Worm (Caenorhabditis elegans): ENCODE data around the gene gcy-11.

Gene gcy-11

DNA sequence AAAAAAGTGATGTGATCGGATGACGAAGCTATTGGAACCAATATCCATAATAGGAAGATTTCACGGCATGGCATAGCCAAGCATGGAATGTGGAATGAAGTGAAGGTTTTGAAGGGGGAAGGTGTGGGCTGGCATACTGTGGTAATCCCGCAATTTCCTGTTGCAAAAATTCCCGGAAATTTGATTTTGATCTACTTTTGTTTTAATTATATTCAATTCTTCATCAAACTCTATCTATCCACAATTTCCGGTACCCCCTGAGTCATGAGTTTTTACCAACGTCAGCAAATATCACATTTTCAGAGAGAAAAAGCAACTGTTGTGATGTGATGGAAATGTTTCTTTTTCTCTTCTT is at the start of gene gcy-11:
TSS of gene gcy-11 (minus strand) at position 101 of the 355 bp plus-strand sequence.
- no peak for TF ChIP-seq irx-1 (tag; optimal IDR thresholded peaks at IDR 0.05)
- TF ChIP-seq nhr-77 (tag; optimal IDR thresholded peaks at IDR 0.05), result no peak
- no peak for TF ChIP-seq nhr-20 (tag; optimal IDR thresholded peaks at IDR 0.05)
- no peak for TF ChIP-seq fos-1 (tag; optimal IDR thresholded peaks at IDR 0.05)
- TF ChIP-seq nhr-84 (tag; optimal IDR thresholded peaks at IDR 0.05), result no peak
- no peak for TF ChIP-seq tlp-1 (tag; optimal IDR thresholded peaks at IDR 0.05)
- no peak for TF ChIP-seq unc-130 (tag; optimal IDR thresholded peaks at IDR 0.05)
- no peak for TF ChIP-seq lin-13 (GFP tag; optimal IDR thresholded peaks at IDR 0.05)
- no peak for TF ChIP-seq egl-13 (tag; optimal IDR thresholded peaks at IDR 0.05)
- no peak for TF ChIP-seq mef-2 (tag; optimal IDR thresholded peaks at IDR 0.05)
- no peak for TF ChIP-seq dsc-1 (tag; optimal IDR thresholded peaks at IDR 0.05)
- no peak for TF ChIP-seq efl-3 (GFP tag; optimal IDR thresholded peaks at IDR 0.05)
- peak; percentile 15 to 18 for TF ChIP-seq lsy-2 (tag; optimal IDR thresholded peaks at IDR 0.05)
- TF ChIP-seq vab-15 (tag; optimal IDR thresholded peaks at IDR 0.05), result no peak
- TF ChIP-seq xbp-1 (tag; optimal IDR thresholded peaks at IDR 0.05), result no peak
- TF ChIP-seq ceh-90 (tag; optimal IDR thresholded peaks at IDR 0.05), result no peak
- peak; percentile 10 for TF ChIP-seq lin-39 (tag; optimal IDR thresholded peaks at IDR 0.05)
- TF ChIP-seq zip-4 (GFP tag; optimal IDR thresholded peaks at IDR 0.05), result no peak
- no peak for TF ChIP-seq swsn-7 (tag; optimal IDR thresholded peaks at IDR 0.05)
- no peak for TF ChIP-seq sox-4 (tag; optimal IDR thresholded peaks at IDR 0.05)
- TF ChIP-seq ceh-8 (GFP tag; optimal IDR thresholded peaks at IDR 0.05), result no peak
- TF ChIP-seq hpl-2 (GFP tag; optimal IDR thresholded peaks at IDR 0.05), result no peak
- no peak for TF ChIP-seq nhr-19 (GFP tag; conservative IDR thresholded peaks at IDR 0.05)
- no peak for TF ChIP-seq unc-30 (tag; optimal IDR thresholded peaks at IDR 0.05)
- peak; percentile 6 for TF ChIP-seq snu-23 (GFP tag; optimal IDR thresholded peaks at IDR 0.05)
- no peak for TF ChIP-seq unc-98 (GFP tag; IDR thresholded peaks at IDR 0.05)
- TF ChIP-seq fkh-10 (GFP tag; optimal IDR thresholded peaks at IDR 0.05), result no peak
- no peak for TF ChIP-seq C04F5.9 (tag; optimal IDR thresholded peaks at IDR 0.05)
- TF ChIP-seq rnt-1 (tag; optimal IDR thresholded peaks at IDR 0.05), result peak; percentile 37
- TF ChIP-seq ceh-82 (tag; optimal IDR thresholded peaks at IDR 0.05), result no peak
- no peak for TF ChIP-seq zag-1 (tag; optimal IDR thresholded peaks at IDR 0.05)
- TF ChIP-seq fkh-8 (tag; optimal IDR thresholded peaks at IDR 0.05), result peak; percentile 23
- TF ChIP-seq ceh-88 (GFP tag; IDR thresholded peaks at IDR 0.05), result no peak
- no peak for TF ChIP-seq dpl-1 (GFP tag; optimal IDR thresholded peaks at IDR 0.05)
- TF ChIP-seq nhr-71 (tag; optimal IDR thresholded peaks at IDR 0.05), result peak; percentile 60
- no peak for TF ChIP-seq pax-3 (tag; optimal IDR thresholded peaks at IDR 0.05)
- no peak for TF ChIP-seq lin-14 (GFP tag; optimal IDR thresholded peaks at IDR 0.05)

DNA sequence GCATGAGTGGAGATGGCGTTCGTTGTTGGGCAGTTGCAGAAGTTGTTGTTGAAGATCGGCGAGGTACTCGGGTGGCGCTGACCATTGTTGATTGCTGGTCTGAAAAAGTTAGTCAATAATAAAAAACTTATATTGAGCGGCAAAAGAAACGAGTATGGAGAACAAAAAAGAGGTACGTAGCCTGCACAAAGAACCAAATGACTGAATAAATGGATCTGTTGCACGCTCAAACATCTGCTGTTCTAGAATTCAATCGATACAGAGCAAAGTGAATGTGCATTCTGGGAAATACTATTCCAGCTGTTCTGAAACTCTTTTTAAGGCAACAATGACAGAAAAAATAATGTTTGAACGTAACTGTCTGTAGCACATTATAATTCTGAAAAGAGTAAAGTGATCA is 45.3 kb upstream of the gcy-11 start, which contains the start of gene lido-2:
TSS of gene lido-2 (minus strand) at position 101 of the 400 bp plus-strand sequence.
- TF ChIP-seq nhr-47 (tag; optimal IDR thresholded peaks at IDR 0.05), result no peak
- TF ChIP-seq fos-1 (tag; optimal IDR thresholded peaks at IDR 0.05), result no peak

DNA sequence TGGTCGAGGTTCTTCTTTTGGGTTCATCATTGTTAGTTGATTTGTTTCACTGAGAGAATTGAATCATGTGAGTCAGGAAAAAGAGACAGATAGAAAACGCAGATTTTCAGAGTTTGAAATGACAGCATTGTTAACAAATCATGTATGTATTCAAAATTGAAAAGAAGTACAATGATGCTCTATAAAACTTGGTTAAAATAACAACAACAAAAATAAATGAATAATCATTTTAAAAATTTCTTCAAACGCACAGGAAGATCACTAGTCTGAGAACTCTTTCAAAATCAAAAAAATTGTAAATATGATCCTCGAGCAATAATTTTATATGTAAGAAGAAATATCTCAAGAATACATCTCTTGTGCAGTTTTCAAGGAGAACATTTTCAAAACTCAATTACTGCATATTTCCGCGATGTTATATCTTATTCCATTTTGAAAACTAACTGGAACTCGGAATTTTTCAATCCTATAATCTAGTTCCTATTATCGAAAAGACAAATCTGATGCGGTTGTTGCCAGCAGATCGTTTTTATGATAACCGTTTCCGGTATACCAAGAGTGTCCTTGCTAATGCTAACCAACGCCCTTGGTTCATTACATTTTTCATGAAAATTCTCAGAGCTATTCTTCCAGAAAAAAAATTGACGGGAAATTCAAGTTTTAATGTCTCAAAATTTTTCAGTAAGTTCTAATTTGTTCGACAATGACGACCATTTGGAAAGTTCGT is 41.3 kb upstream of the gcy-11 start, which contains the start of gene lido-1:
TSS of gene lido-1 (minus strand) at position 51 of the 727 bp plus-strand sequence.
- TF ChIP-seq nhr-90 (tag; optimal IDR thresholded peaks at IDR 0.05; ENCODE audit: poor library complexity) (no peak), alr-1 (tag; optimal IDR thresholded peaks at IDR 0.05; ENCODE audit: borderline replicate concordance) (no peak), efl-1 (optimal IDR thresholded peaks at IDR 0.05) (no peak), efl-1 (GFP tag; optimal IDR thresholded peaks at IDR 0.05 in 1 of 2) (no peak), nhr-20 (tag; optimal IDR thresholded peaks at IDR 0.05) (peak; percentile 67), pag-3 (tag; optimal IDR thresholded peaks at IDR 0.05; ENCODE audit: borderline replicate concordance, insufficient read depth) (no peak), nhr-12 (tag; optimal IDR thresholded peaks at IDR 0.05) (no peak)
